Fruit fly (Drosophila melanogaster) whole organism, embryonic: ENCODE measurements around the gene CG6607.

Experiments used
- Abd-B ChIP-seq: fragments of 200-800 bp; sonication (Bioruptor generic); optimal IDR thresholded peaks from 2 replicates; lab custom pipeline; 2018; ENCODE audit warnings: missing biosample characterization, mild to moderate bottlenecking, missing genetic modification characterization, moderate library complexity
- Bdp1 ChIP-seq: fragments of 200-800 bp; sonication (Bioruptor generic); optimal IDR thresholded peaks from 3 replicates; lab custom pipeline; 2016; ENCODE audit warnings: missing biosample characterization, missing genetic modification characterization
- CG1024 ChIP-seq: fragments of 200-800 bp; sonication (Bioruptor generic); IDR thresholded peaks from 2 replicates; pipeline ENCODE4 v1.3.6; 2022; ENCODE audit warnings: missing biosample characterization, missing genetic modification characterization
- CG10366 ChIP-seq: fragments of 200-800 bp; sonication (Bioruptor generic); IDR thresholded peaks from 2 replicates; pipeline ENCODE4 v1.3.6; 2022; ENCODE audit warnings: missing biosample characterization, missing genetic modification characterization
- CG10543 ChIP-seq: fragments of 200-800 bp; sonication (Bioruptor generic); optimal IDR thresholded peaks from 3 replicates; lab custom pipeline; 2017; ENCODE audit warnings: missing biosample characterization, mild to moderate bottlenecking, missing genetic modification characterization, moderate library complexity
- CG11696 ChIP-seq: fragments of 200-800 bp; sonication (Bioruptor generic); IDR thresholded peaks from 2 replicates; pipeline ENCODE4 v1.3.6; 2022; ENCODE audit warnings: missing biosample characterization, missing genetic modification characterization
- CG12942 ChIP-seq: fragments of 200-800 bp; sonication (Bioruptor generic); optimal IDR thresholded peaks from 3 replicates; lab custom pipeline; 2016; ENCODE audit warnings: missing biosample characterization, missing genetic modification characterization
- CG2202 ChIP-seq: fragments of 200-800 bp; sonication (Bioruptor generic); optimal IDR thresholded peaks from 2 replicates; lab custom pipeline; 2018; ENCODE audit warnings: missing biosample characterization, mild to moderate bottlenecking, missing genetic modification characterization
- CG31441 ChIP-seq: fragments of 200-800 bp; sonication (Bioruptor generic); IDR thresholded peaks from 2 replicates; pipeline ENCODE4 v1.3.6; 2022; ENCODE audit warnings: missing biosample characterization, missing genetic modification characterization
- CG34224 ChIP-seq: fragments of 200-800 bp; sonication (Bioruptor generic); IDR thresholded peaks from 3 replicates; pipeline ENCODE4 v1.3.6; 2022; ENCODE audit warnings: missing biosample characterization, missing genetic modification characterization; ENCODE audit not compliant: partially characterized antibody
- CG34376 ChIP-seq: fragments of 200-800 bp; sonication (Bioruptor generic); optimal IDR thresholded peaks from 2 replicates; lab custom pipeline; 2018; ENCODE audit warnings: missing biosample characterization, mild to moderate bottlenecking, missing genetic modification characterization
- CG6683 ChIP-seq: fragments of 200-800 bp; sonication (Bioruptor generic); optimal IDR thresholded peaks from 2 replicates; lab custom pipeline; 2017; ENCODE audit warnings: missing biosample characterization, mild to moderate bottlenecking, missing genetic modification characterization, missing genetic modification reagents
- CG7987 ChIP-seq: fragments of 200-800 bp; sonication (Bioruptor generic); optimal IDR thresholded peaks from 2 replicates; lab custom pipeline; 2018; ENCODE audit warnings: missing biosample characterization, mild to moderate bottlenecking, missing genetic modification characterization, moderate library complexity
- CG8290 ChIP-seq, 3 experiments: fragments of 200-800 bp; sonication (Bioruptor generic); optimal IDR thresholded peaks; 2 replicates each; lab custom pipeline; 2016 to 2019; ENCODE audit warnings: missing biosample characterization in 3 of 3, missing genetic modification characterization in 3 of 3, mild to moderate bottlenecking in 2 of 3, moderate library complexity in 1 of 3
- Chrac-16 ChIP-seq: fragments of 200-800 bp; sonication (Bioruptor generic); optimal IDR thresholded peaks from 3 replicates; lab custom pipeline; 2016; ENCODE audit warnings: missing biosample characterization, missing genetic modification characterization
- Deaf1 ChIP-seq: fragments of 200-800 bp; optimal IDR thresholded peaks from 3 replicates; lab custom pipeline; 2019; ENCODE audit warnings: missing biosample characterization, mild to moderate bottlenecking, missing genetic modification characterization, moderate library complexity
- Dip3 ChIP-seq: fragments of 200-800 bp; sonication (Bioruptor generic); optimal IDR thresholded peaks from 3 replicates; lab custom pipeline; 2016; ENCODE audit warnings: missing biosample characterization, missing genetic modification characterization
- GATAe ChIP-seq: fragments of 200-800 bp; sonication (Bioruptor generic); conservative IDR thresholded peaks from 2 replicates; pipeline ENCODE4 v1.3.6; 2022; ENCODE audit warnings: missing biosample characterization, missing genetic modification characterization
- Gug ChIP-seq: fragments of 200-800 bp; sonication (Bioruptor generic); IDR thresholded peaks from 4 replicates; pipeline ENCODE4 v1.3.6; 2022; ENCODE audit warnings: missing biosample characterization, missing genetic modification characterization
- HLH54F ChIP-seq: fragments of 200-800 bp; sonication (Bioruptor generic); optimal IDR thresholded peaks from 3 replicates; lab custom pipeline; 2016; ENCODE audit warnings: missing biosample characterization, missing genetic modification characterization
- Jarid2 ChIP-seq: fragments of 200-800 bp; sonication (Bioruptor generic); optimal IDR thresholded peaks from 3 replicates; lab custom pipeline; 2017; ENCODE audit warnings: mild to moderate bottlenecking, missing biosample characterization, missing genetic modification reagents, missing genetic modification characterization
- Myb ChIP-seq: fragments of 200-800 bp; sonication (Bioruptor generic); optimal IDR thresholded peaks from 2 replicates; lab custom pipeline; 2016; ENCODE audit warnings: missing biosample characterization, missing genetic modification characterization
- YL-1 ChIP-seq: fragments of 200-800 bp; sonication (Bioruptor generic); optimal IDR thresholded peaks from 3 replicates; lab custom pipeline; 2017; ENCODE audit warnings: missing biosample characterization, mild to moderate bottlenecking, missing genetic modification characterization
- br ChIP-seq: fragments of >200 bp; optimal IDR thresholded peaks from 2 replicates; lab custom pipeline; 2017
- chinmo ChIP-seq: fragments of 200-800 bp; sonication (Bioruptor generic); IDR thresholded peaks from 4 replicates; pipeline ENCODE4 v1.3.6; 2022; ENCODE audit warnings: missing biosample characterization, missing genetic modification characterization; ENCODE audit not compliant: partially characterized antibody
- crc ChIP-seq: fragments of 200-800 bp; sonication (Bioruptor generic); optimal IDR thresholded peaks from 2 replicates; lab custom pipeline; 2016; ENCODE audit warnings: missing biosample characterization, missing genetic modification characterization
- crp ChIP-seq, 2 experiments: fragments of 200-800 bp; sonication (Bioruptor generic); optimal IDR thresholded peaks; 2 replicates in 1 of 2; 3 replicates in 1 of 2; lab custom pipeline; 2017; ENCODE audit warnings: missing biosample characterization in 2 of 2, missing genetic modification characterization in 2 of 2, mild to moderate bottlenecking in 1 of 2, moderate library complexity in 1 of 2
- dimm ChIP-seq: fragments of 200-800 bp; sonication (Bioruptor generic); IDR thresholded peaks from 2 replicates; pipeline ENCODE4 v1.3.6; 2022; ENCODE audit warnings: missing biosample characterization, missing genetic modification characterization
- dpn ChIP-seq, 2 experiments: fragments of 200-800 bp; sonication (Bioruptor generic); optimal IDR thresholded peaks; 3 replicates each; lab custom pipeline; 2016; ENCODE audit warnings: missing biosample characterization in 2 of 2, missing genetic modification characterization in 2 of 2
- emc ChIP-seq: fragments of 200-800 bp; sonication (Bioruptor generic); optimal IDR thresholded peaks from 2 replicates; lab custom pipeline; 2016; ENCODE audit warnings: missing biosample characterization, missing genetic modification characterization
- en ChIP-seq: fragments of 200-800 bp; sonication (Bioruptor generic); optimal IDR thresholded peaks from 2 replicates; lab custom pipeline; 2016; ENCODE audit warnings: missing biosample characterization, missing genetic modification characterization
- exex ChIP-seq: fragments of 200-800 bp; sonication (Bioruptor generic); optimal IDR thresholded peaks from 4 replicates; lab custom pipeline; 2018; ENCODE audit warnings: missing biosample characterization, mild to moderate bottlenecking, missing genetic modification characterization, moderate library complexity
- gem ChIP-seq: fragments of 200-800 bp; sonication (Bioruptor generic); optimal IDR thresholded peaks from 2 replicates; lab custom pipeline; 2019; ENCODE audit warnings: missing biosample characterization, mild to moderate bottlenecking, missing genetic modification characterization, moderate library complexity
- gt ChIP-seq: fragments of 200-800 bp; sonication (Bioruptor generic); IDR thresholded peaks from 2 replicates; pipeline ENCODE4 v1.3.6; 2022; ENCODE audit warnings: missing biosample characterization, missing genetic modification characterization
- kay ChIP-seq: fragments of 200-800 bp; sonication (Bioruptor generic); optimal IDR thresholded peaks from 2 replicates; lab custom pipeline; 2016; ENCODE audit warnings: missing biosample characterization, missing genetic modification characterization
- ken ChIP-seq: fragments of 200-800 bp; sonication (Bioruptor generic); IDR thresholded peaks from 3 replicates; pipeline ENCODE4 v1.3.6; 2022; ENCODE audit warnings: missing biosample characterization, missing genetic modification characterization
- klu ChIP-seq: fragments of 200-800 bp; sonication (Bioruptor generic); IDR thresholded peaks from 2 replicates; pipeline ENCODE4 v1.3.6; 2022; ENCODE audit warnings: missing biosample characterization, missing genetic modification characterization
- knrl ChIP-seq: fragments of 200-800 bp; sonication (Bioruptor generic); IDR thresholded peaks from 3 replicates; pipeline ENCODE4 v1.3.6; 2022; ENCODE audit warnings: missing biosample characterization, missing genetic modification characterization; ENCODE audit not compliant: partially characterized antibody
- mirr ChIP-seq: fragments of 200-800 bp; sonication (Bioruptor generic); optimal IDR thresholded peaks from 3 replicates; lab custom pipeline; 2018; ENCODE audit warnings: missing biosample characterization, mild to moderate bottlenecking, missing genetic modification characterization
- pzg ChIP-seq: fragments of 200-800 bp; sonication (Bioruptor generic); optimal IDR thresholded peaks from 3 replicates; lab custom pipeline; 2018; ENCODE audit warnings: missing biosample characterization, mild to moderate bottlenecking, missing genetic modification characterization, moderate library complexity
- ranshi ChIP-seq: fragments of 200-800 bp; sonication (Bioruptor generic); IDR thresholded peaks from 2 replicates; pipeline ENCODE4 v1.3.6; 2022; ENCODE audit warnings: missing biosample characterization, missing genetic modification characterization
- rib ChIP-seq: fragments of 200-800 bp; sonication (Bioruptor generic); IDR thresholded peaks from 2 replicates; pipeline ENCODE4 v1.3.6; 2022; ENCODE audit warnings: missing biosample characterization, missing genetic modification characterization
- run ChIP-seq: fragments of 200-800 bp; sonication (Bioruptor generic); optimal IDR thresholded peaks from 3 replicates; lab custom pipeline; 2018; ENCODE audit warnings: missing biosample characterization, mild to moderate bottlenecking, missing genetic modification characterization
- sna ChIP-seq: fragments of 200-800 bp; sonication (Bioruptor generic); IDR thresholded peaks from 2 replicates; pipeline ENCODE4 v1.3.6; 2022; ENCODE audit warnings: missing biosample characterization, missing genetic modification characterization; ENCODE audit not compliant: partially characterized antibody
- sug ChIP-seq: fragments of 200-800 bp; optimal IDR thresholded peaks from 2 replicates; lab custom pipeline; 2019; ENCODE audit warnings: missing biosample characterization, mild to moderate bottlenecking, missing genetic modification characterization, moderate library complexity
- tgo ChIP-seq: fragments of 200-800 bp; sonication (Bioruptor generic); IDR thresholded peaks from 3 replicates; pipeline ENCODE4 v1.3.6; 2022; ENCODE audit warnings: missing biosample characterization, missing genetic modification characterization
- tup ChIP-seq: fragments of 200-800 bp; sonication (Bioruptor generic); optimal IDR thresholded peaks from 2 replicates; lab custom pipeline; 2016; ENCODE audit warnings: missing biosample characterization, mild to moderate bottlenecking, missing genetic modification characterization, moderate library complexity
- z ChIP-seq: fragments of 200-800 bp; sonication (Bioruptor generic); IDR thresholded peaks from 3 replicates; pipeline ENCODE4 v1.3.6; 2022; ENCODE audit warnings: missing biosample characterization, missing genetic modification characterization

The CG6607 gene

DNA sequence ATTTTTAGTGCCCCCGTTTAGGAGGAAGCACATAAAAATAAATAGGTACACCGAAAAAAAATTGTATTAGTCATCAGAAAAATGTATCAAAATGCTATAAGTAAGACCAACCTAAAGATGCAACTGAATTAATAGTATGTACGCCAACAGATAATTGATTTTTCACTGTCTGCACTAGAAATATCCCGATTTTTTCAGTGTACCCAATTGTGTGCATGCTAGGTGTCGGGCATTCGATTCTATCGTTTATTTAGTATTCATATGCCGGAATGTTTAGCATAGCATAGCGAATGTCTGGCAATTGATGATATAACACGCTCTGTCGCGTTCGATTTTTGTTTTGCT, 39.6 kb downstream of the CG6607 start (continued):
- TF ChIP-seq crc (peak; percentile 92), ken (GFP tag; lab: Robert Waterston, UW) (peak; percentile 89), CG12942 (GFP tag; lab: Kevin White, UChicago) (peak; percentile 81), br (lab: Kevin White, UChicago) (no peak), CG31441 (GFP tag; lab: Robert Waterston, UW) (peak; percentile 88), Dip3 (GFP tag; lab: Kevin White, UChicago) (peak; percentile 85), Gug (GFP tag; lab: Robert Waterston, UW) (peak; percentile 88)

DNA sequence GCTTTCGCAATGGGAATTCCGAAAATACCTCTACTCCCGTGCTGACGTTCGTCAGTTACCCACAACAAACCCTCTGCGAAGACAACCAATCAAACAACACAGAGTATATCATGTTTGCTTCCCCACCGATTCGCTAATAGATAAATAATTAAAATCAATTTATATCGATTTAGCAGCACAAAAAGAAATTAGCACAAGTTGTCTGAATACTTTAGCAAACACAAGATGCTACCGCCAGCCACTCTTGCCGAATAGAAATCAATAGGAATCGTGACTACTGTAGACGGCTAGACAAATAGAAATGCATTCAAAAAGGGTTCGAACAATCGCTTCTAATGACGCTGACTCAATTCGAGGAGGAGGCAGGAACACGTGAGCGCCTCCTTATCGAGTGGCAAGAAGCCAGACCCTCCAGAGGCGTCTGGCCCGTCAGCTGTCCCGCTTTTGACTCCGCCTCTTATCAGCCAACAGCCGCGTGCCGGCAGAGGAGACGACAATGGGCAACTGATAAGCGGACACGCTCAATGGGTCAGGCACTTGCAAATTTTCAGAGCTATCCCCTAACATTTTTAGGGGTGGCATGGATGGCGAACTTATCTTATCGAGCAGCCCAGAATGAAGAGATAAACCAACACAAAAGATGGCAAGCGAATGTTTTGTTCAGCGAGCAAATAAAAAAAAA, 40.5 kb downstream of the CG6607 start:
- TF ChIP-seq tgo (GFP tag; lab: Robert Waterston, UW) (no peak), dimm (GFP tag; lab: Robert Waterston, UW) (no peak), z (no peak), CG12942 (GFP tag; lab: Kevin White, UChicago) (no peak), CG10543 (GFP tag; lab: Kevin White, UChicago) (peak; percentile 18), emc (no peak), gt (GFP tag; lab: Robert Waterston, UW) (no peak), sna (GFP tag; lab: Robert Waterston, UW) (no peak), CG6683 (no peak), tup (GFP tag; lab: Kevin White, UChicago) (no peak), pzg (GFP tag; lab: Kevin White, UChicago) (no peak), CG1024 (GFP tag; lab: Robert Waterston, UW) (no peak), CG34376 (GFP tag; lab: Kevin White, UChicago) (peak; percentile 75), CG7987 (GFP tag; lab: Kevin White, UChicago) (peak; percentile 89), br (lab: Kevin White, UChicago) (no peak), Deaf1 (tag; lab: Kevin White, UChicago) (no peak), knrl (no peak), exex (tag; lab: Kevin White, UChicago) (peak; percentile 53), CG2202 (no peak), CG10366 (GFP tag; lab: Robert Waterston, UW) (no peak), YL-1 (GFP tag; lab: Kevin White, UChicago) (no peak), Bdp1 (GFP tag; lab: Kevin White, UChicago) (no peak), CG34224 (GFP tag; lab: Robert Waterston, UW) (no peak), CG8290 (GFP tag; optimal IDR thresholded peaks at IDR 0.05; lab: Kevin White, UChicago) (no peak), CG8290 (tag; optimal IDR thresholded peaks at IDR 0.05; lab: Kevin White, UChicago) (peak in 1 of 2 experiments; percentile 16), Chrac-16 (no peak), chinmo (0 out of 4 replicates have a peak, but pooled peaks have one; percentile 46), sug (peak; percentile 76), crp (GFP tag; optimal IDR thresholded peaks at IDR 0.05; lab: Kevin White, UChicago) (no peak), mirr (GFP tag; lab: Kevin White, UChicago) (peak; percentile 35), Jarid2 (GFP tag; lab: Kevin White, UChicago) (no peak), HLH54F (GFP tag; lab: Kevin White, UChicago) (no peak), gem (tag; lab: Kevin White, UChicago) (no peak), dpn (GFP tag; optimal IDR thresholded peaks at IDR 0.05; lab: Kevin White, UChicago) (no peak), rib (peak; percentile 39; the same call in 1 of the 2 replicates), CG11696 (GFP tag; lab: Robert Waterston, UW) (no peak), GATAe (GFP tag; lab: Robert Waterston, UW) (peak; percentile 58), ranshi (GFP tag; lab: Robert Waterston, UW) (no peak), Myb (GFP tag; lab: Kevin White, UChicago) (no peak), kay (no peak), klu (GFP tag; lab: Robert Waterston, UW) (no peak), run (tag; lab: Kevin White, UChicago) (no peak), en (no peak), Abd-B (GFP tag; lab: Kevin White, UChicago) (no peak)
